Fruit fly (Drosophila melanogaster) whole organism, pupa: ENCODE data around the gene CG8004.

Experiments used
- CG13204 ChIP-seq: fragments of 200-800 bp; sonication (Bioruptor generic); optimal IDR thresholded peaks from 2 replicates; lab custom pipeline; 2018; ENCODE audit warnings: missing biosample characterization, mild to moderate bottlenecking, missing genetic modification characterization, moderate library complexity
- rn ChIP-seq: fragments of 200-800 bp; sonication (Bioruptor generic); IDR thresholded peaks from 2 replicates; pipeline ENCODE4 v1.3.6; 2022; ENCODE audit warnings: missing biosample characterization, missing genetic modification characterization

- TF ChIP-seq rn (GFP tag; lab: Robert Waterston, UW) = no peak
- no peak for TF ChIP-seq CG13204 (GFP tag; lab: Kevin White, UChicago)
These were observed 23.6 kb upstream of the CG8004 start, which contains the start of gene CG34258 for dm6 chr3L:19951868-19952267.
